Worm (Caenorhabditis elegans): ENCODE data around the gene srv-21.

ce11 chrIV:5846269-5846668 is 30.9 kb downstream of the srv-21 start, which contains the start of gene sams-4:
- TF ChIP-seq nhr-90 (tag; optimal IDR thresholded peaks at IDR 0.05) (no peak), nfya-2 (GFP tag; IDR thresholded peaks at IDR 0.05) (no peak), bed-2 (GFP tag; IDR thresholded peaks at IDR 0.05) (no peak)

All from whole organism, young adult.